Worm (Caenorhabditis elegans) whole organism, L1 larva: ENCODE results near the gene zig-2.

ENCODE experiments used
- C04F5.9 ChIP-seq: sonication (generic microtip); optimal IDR thresholded peaks from 2 replicates; lab custom pipeline; 2016; ENCODE audit warnings: missing genetic modification characterization, missing compliant biosample characterization
- C34B4.2 ChIP-seq: sonication (generic microtip); optimal IDR thresholded peaks from 2 replicates; lab custom pipeline; 2017; ENCODE audit warnings: mild to moderate bottlenecking, missing genetic modification characterization, missing compliant biosample characterization
- aly-2 ChIP-seq: fragments of 150-350 bp; optimal IDR thresholded peaks from 2 replicates; lab custom pipeline; 2014; ENCODE audit warnings: missing biosample characterization, missing genetic modification characterization
- ama-1 ChIP-seq: fragments of 150-350 bp; optimal IDR thresholded peaks from 2 replicates; lab custom pipeline; 2014
- ces-1 ChIP-seq: fragments of 150-350 bp; optimal IDR thresholded peaks from 2 replicates; lab custom pipeline; 2014; ENCODE audit warnings: missing biosample characterization, missing genetic modification reagents, missing genetic modification characterization
- dpl-1 ChIP-seq, 3 experiments: fragments of 150-350 bp in 2 of 3; sonication (generic microtip) in 1 of 3; optimal IDR thresholded peaks; 2 replicates each; lab custom pipeline; 2014 to 2017; ENCODE audit warnings: missing biosample characterization in 3 of 3, missing genetic modification characterization in 3 of 3, missing genetic modification reagents in 3 of 3
- dsc-1 ChIP-seq: sonication (generic microtip); optimal IDR thresholded peaks from 2 replicates; lab custom pipeline; 2016; ENCODE audit warnings: mild to moderate bottlenecking, missing genetic modification characterization, missing compliant biosample characterization
- efl-1 ChIP-seq, 4 experiments: fragments of 150-350 bp; optimal IDR thresholded peaks in 3 of 4; peaks in 1 of 4; 1 replicate in 1 of 4; 2 replicates in 3 of 4; lab custom pipeline; 2014; ENCODE audit warnings: missing biosample characterization in 2 of 4, missing genetic modification characterization in 2 of 4, missing genetic modification reagents in 2 of 4
- efl-3 ChIP-seq: fragments of 200-800 bp; sonication (Bioruptor generic); optimal IDR thresholded peaks from 2 replicates; lab custom pipeline; 2018; ENCODE audit warnings: mild to moderate bottlenecking, missing genetic modification characterization, missing compliant biosample characterization
- elt-2 ChIP-seq: sonication (generic microtip); optimal IDR thresholded peaks from 2 replicates; lab custom pipeline; 2016; ENCODE audit warnings: missing genetic modification characterization, mild to moderate bottlenecking, inconsistent platforms, missing compliant biosample characterization, missing genetic modification reagents
- elt-3 ChIP-seq, 6 experiments: fragments of 150-350 bp in 1 of 6; sonication (generic microtip); optimal IDR thresholded peaks; 2 replicates each; lab custom pipeline; 2017 to 2018; ENCODE audit warnings: missing biosample characterization in 6 of 6, missing genetic modification characterization in 6 of 6, inconsistent platforms in 1 of 6
- ets-5 ChIP-seq: fragments of 200-800 bp; sonication (Bioruptor generic); IDR thresholded peaks from 2 replicates; pipeline ENCODE4 v1.3.6; 2022; ENCODE audit warnings: missing genetic modification characterization, missing compliant biosample characterization
- fkh-4 ChIP-seq: sonication (generic microtip); optimal IDR thresholded peaks from 2 replicates; lab custom pipeline; 2016; ENCODE audit warnings: missing compliant biosample characterization, missing genetic modification characterization, borderline replicate concordance
- fkh-8 ChIP-seq: sonication (generic microtip); optimal IDR thresholded peaks from 2 replicates; lab custom pipeline; 2016; ENCODE audit warnings: mild to moderate bottlenecking, missing genetic modification characterization, missing compliant biosample characterization
- hlh-17 ChIP-seq: fragments of 200-800 bp; sonication (Bioruptor generic); optimal IDR thresholded peaks from 2 replicates; lab custom pipeline; 2018; ENCODE audit warnings: missing genetic modification characterization, mild to moderate bottlenecking, missing compliant biosample characterization, moderate library complexity, borderline replicate concordance
- irx-1 ChIP-seq: sonication (generic microtip); optimal IDR thresholded peaks from 2 replicates; lab custom pipeline; 2016; ENCODE audit warnings: missing genetic modification characterization, missing compliant biosample characterization
- isw-1 ChIP-seq: fragments of 200-800 bp; sonication (Bioruptor generic); IDR thresholded peaks from 2 replicates; pipeline ENCODE4 v1.3.6; 2022; ENCODE audit warnings: missing genetic modification characterization, missing compliant biosample characterization
- lin-35 ChIP-seq, 2 experiments: fragments of 150-350 bp; optimal IDR thresholded peaks; 2 replicates each; lab custom pipeline; 2014; ENCODE audit warnings: missing biosample characterization in 2 of 2, missing genetic modification characterization in 2 of 2, missing genetic modification reagents in 2 of 2
- mef-2 ChIP-seq: fragments of 150-350 bp; optimal IDR thresholded peaks from 2 replicates; lab custom pipeline; 2014; ENCODE audit warnings: missing biosample characterization, missing genetic modification characterization
- mep-1 ChIP-seq: fragments of 150-350 bp; optimal IDR thresholded peaks from 2 replicates; lab custom pipeline; 2014; ENCODE audit warnings: missing biosample characterization, missing genetic modification characterization
- nhr-12 ChIP-seq: sonication (generic microtip); optimal IDR thresholded peaks from 2 replicates; lab custom pipeline; 2017; ENCODE audit warnings: missing biosample characterization, missing genetic modification characterization
- nhr-19 ChIP-seq: fragments of 200-800 bp; sonication (Bioruptor generic); conservative IDR thresholded peaks from 2 replicates; pipeline ENCODE4 v1.3.6; 2022; ENCODE audit warnings: missing genetic modification characterization, missing compliant biosample characterization
- nhr-20 ChIP-seq: sonication (generic microtip); optimal IDR thresholded peaks from 2 replicates; lab custom pipeline; 2016; ENCODE audit warnings: mild to moderate bottlenecking, missing genetic modification characterization, missing compliant biosample characterization
- nhr-237 ChIP-seq: fragments of 150-350 bp; optimal IDR thresholded peaks from 2 replicates; lab custom pipeline; 2014; ENCODE audit warnings: missing biosample characterization, missing genetic modification characterization
- nhr-28 ChIP-seq: fragments of 150-350 bp; optimal IDR thresholded peaks from 2 replicates; lab custom pipeline; 2014; ENCODE audit warnings: missing biosample characterization, missing genetic modification characterization
- nhr-71 ChIP-seq: sonication (generic microtip); optimal IDR thresholded peaks from 2 replicates; lab custom pipeline; 2016; ENCODE audit warnings: mild to moderate bottlenecking, missing genetic modification characterization, moderate library complexity, missing compliant biosample characterization
- nhr-90 ChIP-seq: sonication (generic microtip); optimal IDR thresholded peaks from 2 replicates; lab custom pipeline; 2016; ENCODE audit warnings: mild to moderate bottlenecking, missing genetic modification characterization, missing compliant biosample characterization; ENCODE audit not compliant: poor library complexity
- skn-1 ChIP-seq: fragments of 150-350 bp; optimal IDR thresholded peaks from 2 replicates; lab custom pipeline; 2014; ENCODE audit warnings: missing biosample characterization, missing genetic modification characterization
- sox-4 ChIP-seq: sonication (generic microtip); optimal IDR thresholded peaks from 2 replicates; lab custom pipeline; 2016; ENCODE audit warnings: missing genetic modification characterization, missing compliant biosample characterization
- tbx-2 ChIP-seq: sonication (generic microtip); optimal IDR thresholded peaks from 2 replicates; lab custom pipeline; 2016; ENCODE audit warnings: missing genetic modification characterization, missing compliant biosample characterization
- unc-98 ChIP-seq: fragments of 200-800 bp; sonication (Bioruptor generic); IDR thresholded peaks from 2 replicates; pipeline ENCODE4 v1.3.6; 2022; ENCODE audit warnings: missing genetic modification characterization, missing compliant biosample characterization
- xbp-1 ChIP-seq: sonication (generic microtip); optimal IDR thresholded peaks from 2 replicates; lab custom pipeline; 2016; ENCODE audit warnings: missing genetic modification characterization, missing compliant biosample characterization
- zag-1 ChIP-seq: fragments of 150-350 bp; optimal IDR thresholded peaks from 2 replicates; lab custom pipeline; 2014; ENCODE audit warnings: missing biosample characterization, missing genetic modification characterization
- ztf-11 ChIP-seq, 2 experiments: sonication (generic microtip); optimal IDR thresholded peaks; 2 replicates each; lab custom pipeline; 2016 to 2017; ENCODE audit warnings: missing genetic modification characterization in 2 of 2, missing biosample characterization in 1 of 2, missing compliant biosample characterization in 1 of 2

Gene zig-2

ce11 chrX:12335808-12336207, 5.4 kb downstream of the zig-2 start, which contains the start of gene srd-48:
srd-48 (plus strand) TSS chrX:12336108.
- no peak for TF ChIP-seq irx-1 (tag; lab: Kevin White, UChicago)
- TF ChIP-seq efl-3 (GFP tag; lab: Kevin White, UChicago): no peak

- TF ChIP-seq mef-2: no peak
- no peak for TF ChIP-seq efl-1 (optimal IDR thresholded peaks at IDR 0.05; lab: Kevin White, UChicago)
- peak in 1 of 2 experiments; percentile 70 for TF ChIP-seq efl-1 (GFP tag; optimal IDR thresholded peaks at IDR 0.05 in 1 of 2; lab: Kevin White, UChicago)
Measured at ce11 chrX:12333479-12333878, 7.8 kb downstream of the zig-2 start, which contains the start of gene srd-47. srd-47 (plus strand) TSS chrX:12333642.

- TF ChIP-seq nhr-71 (tag; lab: Kevin White, UChicago): peak; percentile 18
- no peak for TF ChIP-seq fkh-8 (tag; lab: Kevin White, UChicago)
Measured at ce11 chrX:12331795-12332194, 9.4 kb downstream of the zig-2 start, which contains the start of gene srd-46. srd-46 (plus strand) TSS chrX:12332095.

- TF ChIP-seq nhr-20 (tag; lab: Kevin White, UChicago) (no peak), ztf-11 (tag; optimal IDR thresholded peaks at IDR 0.05; lab: Kevin White, UChicago) (no peak), zag-1 (tag; lab: Kevin White, UChicago) (no peak), ama-1 (lab: Kevin White, UChicago) (no peak), skn-1 (tag; lab: Kevin White, UChicago) (no peak), hlh-17 (GFP tag; lab: Kevin White, UChicago) (no peak), nhr-28 (no peak), nhr-12 (tag; lab: Kevin White, UChicago) (no peak), elt-3 (tag; optimal IDR thresholded peaks at IDR 0.05; lab: Kevin White, UChicago) (no peak), mef-2 (no peak), lin-35 (GFP tag; optimal IDR thresholded peaks at IDR 0.05; lab: Kevin White, UChicago) (no peak), dsc-1 (tag; lab: Kevin White, UChicago) (no peak), isw-1 (GFP tag; lab: Robert Waterston, UW) (no peak), irx-1 (tag; lab: Kevin White, UChicago) (no peak), C04F5.9 (no peak), elt-2 (tag; lab: Kevin White, UChicago) (no peak), nhr-90 (tag; lab: Kevin White, UChicago) (no peak), nhr-237 (tag; lab: Kevin White, UChicago) (no peak), ets-5 (GFP tag; lab: Robert Waterston, UW) (no peak), nhr-19 (GFP tag; lab: Robert Waterston, UW) (no peak)
- TF ChIP-seq, all 84 proteins: peak for 0
Measured at ce11 chrX:12328676-12329075, 12.6 kb downstream of the zig-2 start, which contains the start of gene srd-45. srd-45 (plus strand) TSS chrX:12328976.

- no peak for TF ChIP-seq mep-1
- TF ChIP-seq isw-1 (GFP tag; lab: Robert Waterston, UW): no peak
- TF ChIP-seq unc-98: no peak
- TF ChIP-seq elt-2 (tag; lab: Kevin White, UChicago): no peak
- TF ChIP-seq xbp-1 (tag; lab: Kevin White, UChicago): no peak
- TF ChIP-seq aly-2 (tag; lab: Kevin White, UChicago): no peak
- no peak for TF ChIP-seq fkh-4
- TF ChIP-seq dpl-1 (GFP tag; optimal IDR thresholded peaks at IDR 0.05; lab: Kevin White, UChicago): no peak
- no peak for TF ChIP-seq C34B4.2
- TF ChIP-seq ets-5 (GFP tag; lab: Robert Waterston, UW): no peak
- TF ChIP-seq tbx-2 (tag; lab: Kevin White, UChicago): no peak
- no peak for TF ChIP-seq nhr-237 (tag; lab: Kevin White, UChicago)
- no peak for TF ChIP-seq ces-1
- TF ChIP-seq sox-4 (tag; lab: Kevin White, UChicago): no peak
Measured at ce11 chrX:12326424-12326823, 14.8 kb downstream of the zig-2 start, which contains the start of gene srd-41. srd-41 (plus strand) TSS chrX:12326724.
